In genomic region chr3L:8891167-8891618, dm6 we compare ENCODE assay signal across 1 fruit fly cellular context.
TF ChIP-seq lines count a peak whose summit lies in the region.

Gene Mcm7, plus strand, starts transcription at chr3L:8891596.

TF ChIP-seq in whole organism, embryonic, 481 proteins besides CTCF, POLR2A, EP300 and RAD21 (continued from another document):
- TF ChIP-seq Scr (GFP tag; IDR thresholded peaks at IDR 0.05; lab: Robert Waterston, UW; ENCODE audit: partially characterized antibody) (peak; percentile 70), CG17912 (GFP tag; optimal IDR thresholded peaks at IDR 0.05; lab: Kevin White, UChicago) (no peak), exex (tag; optimal IDR thresholded peaks at IDR 0.05; lab: Kevin White, UChicago) (no peak), nmo (GFP tag; optimal IDR thresholded peaks at IDR 0.05; lab: Kevin White, UChicago) (peak; percentile 44), CG10267 (tag; optimal IDR thresholded peaks at IDR 0.05; lab: Kevin White, UChicago) (no peak), lab (GFP tag; optimal IDR thresholded peaks at IDR 0.05; lab: Kevin White, UChicago) (no peak), dysf (GFP tag; IDR thresholded peaks at IDR 0.05; lab: Robert Waterston, UW) (no peak), Hmr (GFP tag; optimal IDR thresholded peaks at IDR 0.05; lab: Kevin White, UChicago) (peak; percentile 23), pho (GFP tag; optimal IDR thresholded peaks at IDR 0.05; lab: Kevin White, UChicago) (no peak), CG8478 (optimal IDR thresholded peaks at IDR 0.05; lab: Kevin White, UChicago) (peak; percentile 51), sens (GFP tag; lab: Kevin White, UChicago) (peak; percentile 22), MTF-1 (GFP tag; optimal IDR thresholded peaks at IDR 0.05; lab: Kevin White, UChicago; ENCODE audit: borderline replicate concordance) (no peak), CG17802 (tag; optimal IDR thresholded peaks at IDR 0.05; lab: Kevin White, UChicago) (no peak), CG17385 (GFP tag; optimal IDR thresholded peaks at IDR 0.05; lab: Kevin White, UChicago) (no peak), E2f2 (GFP tag; IDR thresholded peaks at IDR 0.05; lab: Robert Waterston, UW) (peak; percentile 92), Sox100B (GFP tag; optimal IDR thresholded peaks at IDR 0.05; lab: Kevin White, UChicago) (no peak), CG9797 (GFP tag; optimal IDR thresholded peaks at IDR 0.05; lab: Kevin White, UChicago) (no peak), Ets97D (GFP tag; optimal IDR thresholded peaks at IDR 0.05; lab: Kevin White, UChicago) (peak; percentile 43), sr (GFP tag; IDR thresholded peaks at IDR 0.05; lab: Robert Waterston, UW) (no peak), emc (GFP tag; optimal IDR thresholded peaks at IDR 0.05; lab: Kevin White, UChicago) (no peak), Dip3 (GFP tag; optimal IDR thresholded peaks at IDR 0.05; lab: Kevin White, UChicago) (peak; percentile 48), Fer2 (tag; optimal IDR thresholded peaks at IDR 0.05; lab: Kevin White, UChicago) (no peak), dmrt11E (tag; optimal IDR thresholded peaks at IDR 0.05; lab: Kevin White, UChicago) (no peak), stwl (tag; optimal IDR thresholded peaks at IDR 0.05; lab: Kevin White, UChicago) (peak; percentile 22), kay (GFP tag; optimal IDR thresholded peaks at IDR 0.05; lab: Kevin White, UChicago) (no peak), CG11398 (GFP tag; optimal IDR thresholded peaks at IDR 0.05; lab: Kevin White, UChicago) (no peak), Deaf1 (tag; optimal IDR thresholded peaks at IDR 0.05; lab: Kevin White, UChicago) (no peak), HmgD (GFP tag; optimal IDR thresholded peaks at IDR 0.05; lab: Kevin White, UChicago) (no peak), Pdp1 (GFP tag; optimal IDR thresholded peaks at IDR 0.05; lab: Kevin White, UChicago) (peak in 1 of 2 experiments; percentile 98), Ravus (GFP tag; IDR thresholded peaks at IDR 0.05; lab: Robert Waterston, UW) (no peak), CG3995 (GFP tag; optimal IDR thresholded peaks at IDR 0.05; lab: Kevin White, UChicago) (peak; percentile 94), CG3838 (GFP tag; optimal IDR thresholded peaks at IDR 0.05; lab: Kevin White, UChicago) (no peak), Dll (GFP tag; IDR thresholded peaks at IDR 0.05; lab: Robert Waterston, UW; ENCODE audit: partially characterized antibody) (peak; percentile 70; the same call in 2 of the 4 replicates), CG7745 (tag; optimal IDR thresholded peaks at IDR 0.05; lab: Kevin White, UChicago) (no peak), pita (GFP tag; optimal IDR thresholded peaks at IDR 0.05; lab: Kevin White, UChicago) (peak; percentile 51), row (GFP tag; IDR thresholded peaks at IDR 0.05; lab: Robert Waterston, UW) (peak; percentile 41), inv (GFP tag; IDR thresholded peaks at IDR 0.05; lab: Robert Waterston, UW; ENCODE audit: partially characterized antibody) (peak; percentile 45; the same call in 1 of the 2 replicates), ash1 (GFP tag; optimal IDR thresholded peaks at IDR 0.05; lab: Kevin White, UChicago) (no peak), ATbp (GFP tag; optimal IDR thresholded peaks at IDR 0.05; lab: Kevin White, UChicago) (no peak), Drgx (GFP tag; IDR thresholded peaks at IDR 0.05; lab: Robert Waterston, UW) (no peak), PHDP (tag; optimal IDR thresholded peaks at IDR 0.05; lab: Kevin White, UChicago) (no peak), Abd-B (GFP tag; optimal IDR thresholded peaks at IDR 0.05; lab: Kevin White, UChicago) (peak; percentile 26), unc-4 (GFP tag; IDR thresholded peaks at IDR 0.05; lab: Robert Waterston, UW; ENCODE audit: partially characterized antibody) (peak; percentile 62), jumu (GFP tag; optimal IDR thresholded peaks at IDR 0.05; lab: Kevin White, UChicago) (no peak), CG31224 (GFP tag; IDR thresholded peaks at IDR 0.05; lab: Robert Waterston, UW) (no peak), zfh1 (GFP tag; IDR thresholded peaks at IDR 0.05; lab: Robert Waterston, UW) (no peak), CG9932 (GFP tag; IDR thresholded peaks at IDR 0.05; lab: Robert Waterston, UW) (0 out of 2 replicates have a peak, but pooled peaks have one; percentile 30), eyg (GFP tag; optimal IDR thresholded peaks at IDR 0.05; lab: Kevin White, UChicago) (no peak), grn (GFP tag; optimal IDR thresholded peaks at IDR 0.05; lab: Kevin White, UChicago) (peak; percentile 63), cato (GFP tag; optimal IDR thresholded peaks at IDR 0.05; lab: Kevin White, UChicago; ENCODE audit: borderline replicate concordance) (no peak), Lhr (GFP tag; optimal IDR thresholded peaks at IDR 0.05; lab: Kevin White, UChicago) (peak; percentile 77), Poxn (GFP tag; IDR thresholded peaks at IDR 0.05; lab: Robert Waterston, UW) (no peak), so (GFP tag; IDR thresholded peaks at IDR 0.05; lab: Robert Waterston, UW) (no peak), Dref (GFP tag; IDR thresholded peaks at IDR 0.05; lab: Robert Waterston, UW) (peak; percentile 39; the same call in 1 of the 2 replicates), CG11560 (tag; IDR thresholded peaks at IDR 0.05; lab: Robert Waterston, UW) (peak; percentile 6; the same call in 1 of the 3 replicates), HLHmδ (GFP tag; optimal IDR thresholded peaks at IDR 0.05; lab: Kevin White, UChicago) (no peak), CG4617 (GFP tag; optimal IDR thresholded peaks at IDR 0.05; lab: Kevin White, UChicago; ENCODE audit: borderline replicate concordance) (peak; percentile 8), CG31441 (GFP tag; IDR thresholded peaks at IDR 0.05; lab: Robert Waterston, UW) (no peak; the same call in 1 of the 2 replicates), ase (GFP tag; IDR thresholded peaks at IDR 0.05; lab: Robert Waterston, UW) (no peak), bab2 (GFP tag; optimal IDR thresholded peaks at IDR 0.05; lab: Kevin White, UChicago) (no peak), CG5180 (GFP tag; optimal IDR thresholded peaks at IDR 0.05; lab: Kevin White, UChicago) (peak; percentile 52), Taf1 (GFP tag; IDR thresholded peaks at IDR 0.05; lab: Robert Waterston, UW) (no peak), MBD-R2 (GFP tag; IDR thresholded peaks at IDR 0.05; lab: Robert Waterston, UW) (no peak), CG7786 (GFP tag; optimal IDR thresholded peaks at IDR 0.05; lab: Kevin White, UChicago) (no peak), hth (optimal IDR thresholded peaks at IDR 0.05; lab: Kevin White, UChicago) (no peak), CG15601 (tag; optimal IDR thresholded peaks at IDR 0.05; lab: Kevin White, UChicago) (no peak), CG6791 (GFP tag; IDR thresholded peaks at IDR 0.05; lab: Robert Waterston, UW; ENCODE audit: partially characterized antibody) (peak; percentile 27; the same call in 1 of the 3 replicates), Aef1 (GFP tag; IDR thresholded peaks at IDR 0.05; lab: Robert Waterston, UW) (no peak), CG14710 (tag; optimal IDR thresholded peaks at IDR 0.05; lab: Kevin White, UChicago) (peak; percentile 66), Nf-YB (GFP tag; optimal IDR thresholded peaks at IDR 0.05; lab: Kevin White, UChicago) (no peak), CG3726 (GFP tag; IDR thresholded peaks at IDR 0.05; lab: Robert Waterston, UW) (no peak), knrl (GFP tag; IDR thresholded peaks at IDR 0.05; lab: Robert Waterston, UW; ENCODE audit: partially characterized antibody) (peak; percentile 70), CG1024 (GFP tag; IDR thresholded peaks at IDR 0.05; lab: Robert Waterston, UW) (no peak), CG13624 (GFP tag; optimal IDR thresholded peaks at IDR 0.05; lab: Kevin White, UChicago) (no peak), CG4328 (GFP tag; optimal IDR thresholded peaks at IDR 0.05; lab: Kevin White, UChicago) (no peak), CG6689 (GFP tag; IDR thresholded peaks at IDR 0.05; lab: Robert Waterston, UW) (no peak), vnd (GFP tag; IDR thresholded peaks at IDR 0.05; lab: Robert Waterston, UW; ENCODE audit: partially characterized antibody) (peak; percentile 48; the same call in 1 of the 3 replicates), tx (GFP tag; optimal IDR thresholded peaks at IDR 0.05; lab: Kevin White, UChicago) (no peak), Sry-δ (GFP tag; optimal IDR thresholded peaks at IDR 0.05; lab: Kevin White, UChicago) (peak; percentile 80), corto (GFP tag; optimal IDR thresholded peaks at IDR 0.05; lab: Kevin White, UChicago) (no peak), lmd (GFP tag; IDR thresholded peaks at IDR 0.05; lab: Robert Waterston, UW) (no peak), Myb (GFP tag; optimal IDR thresholded peaks at IDR 0.05; lab: Kevin White, UChicago) (peak; percentile 55), Adf1 (GFP tag; IDR thresholded peaks at IDR 0.05; lab: Robert Waterston, UW) (no peak), HLH3B (GFP tag; IDR thresholded peaks at IDR 0.05; lab: Robert Waterston, UW) (no peak), zen (tag; optimal IDR thresholded peaks at IDR 0.05; lab: Kevin White, UChicago) (peak; percentile 25), Bteb2 (GFP tag; optimal IDR thresholded peaks at IDR 0.05; lab: Kevin White, UChicago) (no peak), Hand (GFP tag; optimal IDR thresholded peaks at IDR 0.05; lab: Kevin White, UChicago) (no peak), Hr78 (GFP tag; optimal IDR thresholded peaks at IDR 0.05; lab: Kevin White, UChicago) (no peak), sna (GFP tag; IDR thresholded peaks at IDR 0.05; lab: Robert Waterston, UW; ENCODE audit: partially characterized antibody) (peak; percentile 41; the same call in 1 of the 2 replicates), amos (GFP tag; IDR thresholded peaks at IDR 0.05; lab: Robert Waterston, UW; ENCODE audit: partially characterized antibody) (peak; percentile 64), dan (GFP tag; IDR thresholded peaks at IDR 0.05; lab: Robert Waterston, UW) (no peak), CG3847 (GFP tag; IDR thresholded peaks at IDR 0.05; lab: Robert Waterston, UW) (peak; percentile 66; the same call in 1 of the 2 replicates), CG6175 (GFP tag; IDR thresholded peaks at IDR 0.05; lab: Robert Waterston, UW) (no peak), CG12391 (tag; optimal IDR thresholded peaks at IDR 0.05; lab: Kevin White, UChicago) (peak; percentile 28), pzg (GFP tag; optimal IDR thresholded peaks at IDR 0.05; lab: Kevin White, UChicago) (peak; percentile 44), CG11456 (GFP tag; IDR thresholded peaks at IDR 0.05; lab: Robert Waterston, UW) (no peak), kah (GFP tag; optimal IDR thresholded peaks at IDR 0.05; lab: Kevin White, UChicago) (no peak), phol (tag; optimal IDR thresholded peaks at IDR 0.05; lab: Kevin White, UChicago) (peak; percentile 20), trem (tag; optimal IDR thresholded peaks at IDR 0.05; lab: Kevin White, UChicago) (peak; percentile 44)
